Worm (Caenorhabditis elegans) whole organism, L2 larva: Measurements from ENCODE around the gene attf-4.

Experiments
- ama-1 ChIP-seq: fragments of 150-350 bp; optimal IDR thresholded peaks from 2 replicates; lab custom pipeline; 2018; ENCODE audit warnings: inconsistent platforms
- nhr-77 ChIP-seq: fragments of 150-350 bp; optimal IDR thresholded peaks from 2 replicates; lab custom pipeline; 2014; ENCODE audit warnings: missing biosample characterization, missing genetic modification characterization

DNA sequence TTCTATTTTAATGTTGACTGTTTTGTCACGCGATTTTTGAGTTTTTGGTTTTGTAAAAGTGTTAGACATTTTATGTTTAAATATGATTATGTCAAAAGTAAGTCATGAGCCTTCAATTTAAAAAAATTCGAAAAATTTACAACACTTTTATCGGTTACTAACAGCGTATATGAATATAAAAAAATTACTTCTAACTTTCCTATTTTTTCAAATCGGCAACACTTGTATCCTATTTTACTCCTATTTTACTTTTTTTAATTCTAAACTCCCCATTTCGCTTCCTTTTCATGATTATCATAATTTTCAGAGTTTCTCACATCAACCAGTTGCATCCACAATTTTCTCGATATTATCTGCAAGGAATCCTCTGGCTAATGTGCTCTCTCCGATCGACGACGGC lies 38.0 kb downstream of the attf-4 start, which contains the start of gene kin-18:
- no peak for TF ChIP-seq nhr-77 (tag; lab: Kevin White, UChicago)
- no peak for TF ChIP-seq ama-1 (lab: Kevin White, UChicago)
